Worm (Caenorhabditis elegans) whole organism, L4/young adult: ENCODE results near the gene F54E2.1.

Experiments
- W03F9.2 ChIP-seq: fragments of 150-350 bp; optimal IDR thresholded peaks from 2 replicates; lab custom pipeline; 2014; ENCODE audit warnings: missing biosample characterization, missing genetic modification characterization
- dao-5 ChIP-seq: sonication (generic microtip); optimal IDR thresholded peaks from 2 replicates; lab custom pipeline; 2016; ENCODE audit warnings: missing genotype, missing genetic modification characterization, moderate library complexity, missing compliant biosample characterization
- him-1 ChIP-seq: sonication (generic microtip); optimal IDR thresholded peaks from 2 replicates; lab custom pipeline; 2016; ENCODE audit warnings: missing genotype, missing genetic modification reagents, missing genetic modification characterization, missing compliant biosample characterization

DNA sequence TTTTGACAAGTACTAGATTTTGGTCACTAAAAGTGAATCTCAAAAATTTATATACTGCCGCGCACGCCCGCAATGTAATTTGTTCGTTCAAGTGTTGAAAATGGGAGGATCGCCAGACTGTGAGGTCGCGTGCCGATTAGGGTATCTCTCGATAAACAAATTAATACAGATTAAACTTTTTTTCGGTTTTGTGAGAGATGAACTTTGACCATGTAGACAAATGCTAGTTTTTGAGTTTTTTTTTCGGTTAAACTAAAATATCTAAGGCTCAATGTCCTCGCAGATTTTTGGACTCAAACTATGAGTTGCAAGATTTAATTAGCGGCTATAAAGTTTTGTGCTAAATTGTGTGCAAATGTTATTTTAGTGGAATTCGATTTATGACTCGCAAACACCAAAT, 40.4 kb upstream of the F54E2.1 start, which contains the start of gene dhs-15:
- TF ChIP-seq him-1 (tag; lab: Kevin White, UChicago) (no peak), dao-5 (no peak), W03F9.2 (tag; lab: Kevin White, UChicago) (no peak)
